Fruit fly (Drosophila melanogaster) Kc167 (cell line): Measurements from ENCODE around the gene Nup205.

Source experiments
- Myc ChIP-seq: fragments of >200 bp; optimal IDR thresholded peaks from 2 replicates; lab custom pipeline; 2017; ENCODE audit warnings: missing external identifiers
- Sin3A ChIP-seq: fragments of >200 bp; optimal IDR thresholded peaks from 2 replicates; lab custom pipeline; 2018; ENCODE audit warnings: missing external identifiers
- h ChIP-seq: fragments of >200 bp; optimal IDR thresholded peaks from 3 replicates; lab custom pipeline; 2018; ENCODE audit warnings: missing external identifiers
- insv ChIP-seq: fragments of >200 bp; optimal IDR thresholded peaks from 3 replicates; lab custom pipeline; 2018; ENCODE audit warnings: missing external identifiers
- psq ChIP-seq: fragments of >200 bp; optimal IDR thresholded peaks from 2 replicates; lab custom pipeline; 2017; ENCODE audit warnings: missing external identifiers
- ttk ChIP-seq: sonication (Bioruptor generic); optimal IDR thresholded peaks from 2 replicates; lab custom pipeline; 2017; ENCODE audit warnings: missing external identifiers

DNA sequence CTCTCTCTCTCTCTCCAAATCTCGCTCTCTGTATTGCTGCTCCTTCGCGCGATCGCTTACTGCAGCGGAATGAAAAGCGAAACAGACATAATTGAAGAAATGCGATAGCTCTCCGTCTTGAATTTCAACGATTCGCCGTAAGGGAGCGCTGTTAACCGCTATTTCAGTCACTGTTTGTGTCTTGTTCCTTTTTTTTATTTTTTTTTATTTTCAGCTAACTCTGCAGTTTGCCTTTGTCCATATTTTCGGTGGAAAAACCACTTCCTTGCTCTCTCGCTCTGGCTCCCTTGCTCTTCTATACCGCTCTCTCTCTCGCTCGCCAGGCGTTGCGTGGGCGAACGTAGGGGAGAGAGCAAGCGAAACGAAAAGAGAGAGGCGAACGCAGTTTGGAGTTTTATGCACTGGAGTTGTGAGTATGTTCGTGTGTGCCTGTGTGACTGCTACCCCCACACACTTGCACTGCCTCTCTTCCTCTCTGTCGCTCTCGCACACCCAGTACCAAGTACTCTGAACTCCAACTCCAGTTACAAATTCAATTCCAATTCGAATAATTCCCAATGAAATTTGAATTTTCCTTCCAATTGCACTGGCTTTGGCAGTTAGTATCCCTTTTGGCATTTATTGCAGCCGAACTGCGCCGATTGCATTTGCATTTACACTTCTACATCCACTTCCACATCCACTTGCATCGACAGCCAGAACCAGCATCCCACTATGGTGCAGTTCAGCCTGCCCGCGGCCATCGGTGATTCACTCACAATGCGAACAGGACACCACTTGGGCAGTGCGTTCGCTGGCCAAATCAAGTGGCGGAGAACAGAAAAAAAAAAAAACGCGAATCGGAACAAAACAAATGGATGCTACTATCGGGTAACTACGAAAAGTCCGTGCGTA, 672 bp upstream of the Nup205 start:
- no peak for TF ChIP-seq psq
- no peak for TF ChIP-seq h (lab: Kevin White, UChicago)
- no peak for TF ChIP-seq Myc
- no peak for TF ChIP-seq Sin3A (lab: Kevin White, UChicago)
- no peak for TF ChIP-seq ttk (lab: Kevin White, UChicago)
- TF ChIP-seq insv, result no peak
